Fruit fly (Drosophila melanogaster) whole organism, embryonic: ENCODE results near the gene CG34049.

ENCODE experiments used
- Ada2b ChIP-seq: fragments of 200-800 bp; sonication (Bioruptor generic); IDR thresholded peaks from 2 replicates; pipeline ENCODE4 v1.3.6; 2022; ENCODE audit warnings: missing biosample characterization, missing genetic modification characterization
- CG1024 ChIP-seq: fragments of 200-800 bp; sonication (Bioruptor generic); IDR thresholded peaks from 2 replicates; pipeline ENCODE4 v1.3.6; 2022; ENCODE audit warnings: missing biosample characterization, missing genetic modification characterization
- CG10654 ChIP-seq: fragments of 200-800 bp; sonication (Bioruptor generic); optimal IDR thresholded peaks from 2 replicates; lab custom pipeline; 2016; ENCODE audit warnings: missing biosample characterization, missing genetic modification characterization
- CG11456 ChIP-seq: fragments of 200-800 bp; sonication (Bioruptor generic); IDR thresholded peaks from 3 replicates; pipeline ENCODE4 v1.3.6; 2022; ENCODE audit warnings: missing biosample characterization, missing genetic modification characterization
- CG11504 ChIP-seq: fragments of 200-800 bp; sonication (Bioruptor generic); optimal IDR thresholded peaks from 3 replicates; lab custom pipeline; 2019; ENCODE audit warnings: missing biosample characterization, mild to moderate bottlenecking, missing genetic modification characterization, moderate library complexity
- CG11723 ChIP-seq: fragments of 200-800 bp; sonication (Bioruptor generic); optimal IDR thresholded peaks from 2 replicates; lab custom pipeline; 2017; ENCODE audit warnings: missing biosample characterization, mild to moderate bottlenecking, missing genetic modification characterization
- CG12659 ChIP-seq: fragments of 200-800 bp; sonication (Bioruptor generic); optimal IDR thresholded peaks from 3 replicates; lab custom pipeline; 2017; ENCODE audit warnings: mild to moderate bottlenecking, missing biosample characterization, missing genetic modification reagents, missing genetic modification characterization
- CG14050 ChIP-seq: fragments of 200-800 bp; sonication (Bioruptor generic); IDR thresholded peaks from 3 replicates; pipeline ENCODE4 v1.3.6; 2022; ENCODE audit warnings: missing biosample characterization, missing genetic modification characterization
- CG15269 ChIP-seq: fragments of 200-800 bp; sonication (Bioruptor generic); optimal IDR thresholded peaks from 2 replicates; lab custom pipeline; 2018; ENCODE audit warnings: missing biosample characterization, mild to moderate bottlenecking, missing genetic modification characterization, moderate library complexity
- CG16863 ChIP-seq: fragments of 200-800 bp; sonication (Bioruptor generic); optimal IDR thresholded peaks from 3 replicates; lab custom pipeline; 2016; ENCODE audit warnings: missing biosample characterization, missing genetic modification characterization
- CG18262 ChIP-seq: fragments of 200-800 bp; optimal IDR thresholded peaks from 3 replicates; lab custom pipeline; 2019; ENCODE audit warnings: missing biosample characterization, mild to moderate bottlenecking, missing genetic modification characterization, moderate library complexity
- CG1832 ChIP-seq: fragments of 200-800 bp; sonication (Bioruptor generic); optimal IDR thresholded peaks from 2 replicates; lab custom pipeline; 2017; ENCODE audit warnings: missing biosample characterization, mild to moderate bottlenecking, missing genetic modification characterization, inconsistent platforms
- CG3995 ChIP-seq: fragments of 200-800 bp; sonication (Bioruptor generic); optimal IDR thresholded peaks from 3 replicates; lab custom pipeline; 2016; ENCODE audit warnings: missing biosample characterization, missing genetic modification characterization
- CG4854 ChIP-seq: fragments of 200-800 bp; sonication (Bioruptor generic); optimal IDR thresholded peaks from 2 replicates; lab custom pipeline; 2016; ENCODE audit warnings: missing biosample characterization, missing genetic modification characterization, inconsistent platforms
- CG7372 ChIP-seq: fragments of 200-800 bp; sonication (Bioruptor generic); IDR thresholded peaks from 2 replicates; pipeline ENCODE4 v1.3.6; 2022; ENCODE audit warnings: missing biosample characterization, missing genetic modification characterization
- CG8089 ChIP-seq: fragments of 200-800 bp; sonication (Bioruptor generic); optimal IDR thresholded peaks from 3 replicates; lab custom pipeline; 2016; ENCODE audit warnings: missing biosample characterization, missing genetic modification characterization
- CTCF ChIP-seq: fragments of 200-800 bp; sonication (Bioruptor generic); optimal IDR thresholded peaks from 2 replicates; lab custom pipeline; 2017; ENCODE audit warnings: missing biosample characterization, mild to moderate bottlenecking, missing genetic modification characterization, moderate library complexity
- Dbx ChIP-seq: fragments of 200-800 bp; sonication (Bioruptor generic); IDR thresholded peaks from 3 replicates; pipeline ENCODE4 v1.3.6; 2022; ENCODE audit warnings: missing biosample characterization, missing genetic modification characterization
- Doc3 ChIP-seq: fragments of 200-800 bp; sonication (Bioruptor generic); IDR thresholded peaks from 3 replicates; pipeline ENCODE4 v1.3.6; 2022; ENCODE audit warnings: missing biosample characterization, missing genetic modification characterization; ENCODE audit not compliant: partially characterized antibody
- Drgx ChIP-seq: fragments of 200-800 bp; sonication (Bioruptor generic); IDR thresholded peaks from 2 replicates; pipeline ENCODE4 v1.3.6; 2022; ENCODE audit warnings: missing biosample characterization, missing genetic modification characterization
- HLH54F ChIP-seq: fragments of 200-800 bp; sonication (Bioruptor generic); optimal IDR thresholded peaks from 3 replicates; lab custom pipeline; 2016; ENCODE audit warnings: missing biosample characterization, missing genetic modification characterization
- Hr3 ChIP-seq: fragments of 200-800 bp; sonication (Bioruptor generic); optimal IDR thresholded peaks from 3 replicates; lab custom pipeline; 2016; ENCODE audit warnings: missing biosample characterization, missing genetic modification characterization
- Lim3 ChIP-seq: fragments of 200-800 bp; sonication (Bioruptor generic); IDR thresholded peaks from 2 replicates; pipeline ENCODE4 v1.3.6; 2022; ENCODE audit warnings: missing biosample characterization, missing genetic modification characterization
- Lpt ChIP-seq: fragments of >200 bp; optimal IDR thresholded peaks from 2 replicates; lab custom pipeline; 2018; ENCODE audit warnings: missing biosample characterization, missing genetic modification characterization
- Neu2 ChIP-seq: fragments of 200-800 bp; sonication (Bioruptor generic); optimal IDR thresholded peaks from 3 replicates; lab custom pipeline; 2016; ENCODE audit warnings: missing biosample characterization, missing genetic modification characterization, borderline replicate concordance
- Oaz ChIP-seq: fragments of 200-800 bp; sonication (Bioruptor generic); IDR thresholded peaks from 2 replicates; pipeline ENCODE4 v1.3.6; 2022; ENCODE audit warnings: missing biosample characterization, missing genetic modification characterization
- Optix ChIP-seq: fragments of 200-800 bp; sonication (Bioruptor generic); IDR thresholded peaks from 3 replicates; pipeline ENCODE4 v1.3.6; 2022; ENCODE audit warnings: missing biosample characterization, missing genetic modification characterization
- aop ChIP-seq: fragments of 200-800 bp; sonication (Bioruptor generic); IDR thresholded peaks from 2 replicates; pipeline ENCODE4 v1.3.6; 2022; ENCODE audit warnings: missing biosample characterization, missing genetic modification characterization
- az2 ChIP-seq: fragments of 200-800 bp; sonication (Bioruptor generic); optimal IDR thresholded peaks from 3 replicates; lab custom pipeline; 2016; ENCODE audit warnings: missing biosample characterization, missing genetic modification characterization
- cad ChIP-seq: fragments of >200 bp; optimal IDR thresholded peaks from 2 replicates; lab custom pipeline; 2017; ENCODE audit warnings: missing biosample characterization, missing genetic modification characterization
- chm ChIP-seq: fragments of 200-800 bp; sonication (Bioruptor generic); IDR thresholded peaks from 2 replicates; pipeline ENCODE4 v1.3.6; 2022; ENCODE audit warnings: missing biosample characterization, missing genetic modification characterization
- dimm ChIP-seq: fragments of 200-800 bp; sonication (Bioruptor generic); IDR thresholded peaks from 2 replicates; pipeline ENCODE4 v1.3.6; 2022; ENCODE audit warnings: missing biosample characterization, missing genetic modification characterization
- fd3F ChIP-seq: fragments of 200-800 bp; sonication (Bioruptor generic); optimal IDR thresholded peaks from 2 replicates; lab custom pipeline; 2018; ENCODE audit warnings: missing biosample characterization, mild to moderate bottlenecking, missing genetic modification characterization, moderate library complexity
- ftz-f1 ChIP-seq: fragments of 200-800 bp; sonication (Bioruptor generic); optimal IDR thresholded peaks from 2 replicates; lab custom pipeline; 2016; ENCODE audit warnings: missing biosample characterization, missing genetic modification characterization
- her ChIP-seq: fragments of 200-800 bp; sonication (Bioruptor generic); optimal IDR thresholded peaks from 2 replicates; lab custom pipeline; 2016; ENCODE audit warnings: missing biosample characterization, missing genetic modification characterization
- insv ChIP-seq, 2 experiments: fragments of 200-800 bp; sonication (Bioruptor generic); optimal IDR thresholded peaks; 3 replicates each; lab custom pipeline; 2016 to 2018; ENCODE audit warnings: missing biosample characterization in 2 of 2, missing genetic modification characterization in 2 of 2
- jing ChIP-seq: fragments of 200-800 bp; sonication (Bioruptor generic); optimal IDR thresholded peaks from 2 replicates; lab custom pipeline; 2018; ENCODE audit warnings: missing biosample characterization, mild to moderate bottlenecking, missing genetic modification characterization
- pan ChIP-seq, 4 experiments: fragments of >200 bp in 3 of 4; fragments of 200-800 bp in 1 of 4; sonication (Bioruptor generic) in 1 of 4; optimal IDR thresholded peaks in 3 of 4; IDR thresholded peaks in 1 of 4; 2 replicates each; pipeline versions ENCODE4 v1.3.6 to Lab custom; 2017 to 2022; ENCODE audit warnings: missing biosample characterization in 2 of 4, missing genetic modification characterization in 2 of 4, mixed read lengths in 1 of 4
- pros ChIP-seq: fragments of 200-800 bp; sonication (Bioruptor generic); optimal IDR thresholded peaks from 3 replicates; lab custom pipeline; 2019; ENCODE audit warnings: missing biosample characterization, mild to moderate bottlenecking, missing genetic modification characterization, moderate library complexity
- sens-2 ChIP-seq: fragments of 200-800 bp; sonication (Bioruptor generic); IDR thresholded peaks from 2 replicates; pipeline ENCODE4 v1.3.6; 2022; ENCODE audit warnings: missing biosample characterization, missing genetic modification characterization
- slbo ChIP-seq: fragments of 200-800 bp; sonication (Bioruptor generic); IDR thresholded peaks from 2 replicates; pipeline ENCODE4 v1.3.6; 2022; ENCODE audit warnings: missing biosample characterization, missing genetic modification characterization
- tll ChIP-seq, 2 experiments: fragments of 200-800 bp in 1 of 2; fragments of >200 bp in 1 of 2; sonication (Bioruptor generic) in 1 of 2; optimal IDR thresholded peaks; 2 replicates each; lab custom pipeline; 2017 to 2019; ENCODE audit warnings: missing biosample characterization in 2 of 2, missing genetic modification characterization in 2 of 2, mild to moderate bottlenecking in 1 of 2, moderate library complexity in 1 of 2
- tup ChIP-seq: fragments of 200-800 bp; sonication (Bioruptor generic); optimal IDR thresholded peaks from 2 replicates; lab custom pipeline; 2016; ENCODE audit warnings: missing biosample characterization, mild to moderate bottlenecking, missing genetic modification characterization, moderate library complexity

The CG34049 gene

dm6 chr2L:2227316-2227715 is 37.8 kb downstream of the CG34049 start (continued):
- peak; percentile 33 for TF ChIP-seq az2 (GFP tag; lab: Kevin White, UChicago)
- TF ChIP-seq Hr3 (GFP tag; lab: Kevin White, UChicago): peak; percentile 16
- TF ChIP-seq fd3F: no peak
- TF ChIP-seq tup (GFP tag; lab: Kevin White, UChicago): no peak
- TF ChIP-seq CG1832 (GFP tag; lab: Kevin White, UChicago): no peak
- TF ChIP-seq CG7372 (GFP tag; lab: Robert Waterston, UW): no peak
- TF ChIP-seq pan (optimal IDR thresholded peaks at IDR 0.05; lab: Kevin White, UChicago): no peak
- peak in 1 of 2 experiments; percentile 63 for TF ChIP-seq pan (GFP tag; optimal IDR thresholded peaks at IDR 0.05 in 1 of 2, IDR thresholded peaks at IDR 0.05 in 1 of 2)
- TF ChIP-seq chm (GFP tag; lab: Robert Waterston, UW): peak; percentile 56; the same call in 1 of the 2 replicates
- peak; percentile 18; the same call in 1 of the 2 replicates for TF ChIP-seq Lim3
- no peak for TF ChIP-seq CG11504 (tag; lab: Kevin White, UChicago)
- TF ChIP-seq slbo (GFP tag; lab: Robert Waterston, UW): peak; percentile 64
- no peak for TF ChIP-seq Lpt
- no peak for TF ChIP-seq jing
- peak; percentile 20 for TF ChIP-seq CG8089 (GFP tag; lab: Kevin White, UChicago)
- TF ChIP-seq CG4854 (GFP tag; lab: Kevin White, UChicago): no peak
- peak; percentile 41 for TF ChIP-seq CG18262 (tag; lab: Kevin White, UChicago)
- TF ChIP-seq sens-2: peak; percentile 48; the same call in 1 of the 2 replicates
- peak; percentile 84 for TF ChIP-seq Drgx (GFP tag; lab: Robert Waterston, UW)
- 0 out of 3 replicates have a peak, but pooled peaks have one; percentile 10 for TF ChIP-seq Dbx (GFP tag; lab: Robert Waterston, UW)
- peak; percentile 10 for TF ChIP-seq HLH54F (GFP tag; lab: Kevin White, UChicago)
- no peak for TF ChIP-seq insv (GFP tag; optimal IDR thresholded peaks at IDR 0.05; lab: Kevin White, UChicago)
- TF ChIP-seq CTCF: no peak
- TF ChIP-seq Neu2 (GFP tag; lab: Kevin White, UChicago): no peak
- no peak for TF ChIP-seq aop (GFP tag; lab: Robert Waterston, UW)
- TF ChIP-seq Ada2b (GFP tag; lab: Robert Waterston, UW): peak; percentile 16; the same call in 1 of the 2 replicates
- peak; percentile 57; the same call in 1 of the 3 replicates for TF ChIP-seq CG11456
- no peak for TF ChIP-seq Optix (GFP tag; lab: Robert Waterston, UW)
- no peak for TF ChIP-seq CG3995 (GFP tag; lab: Kevin White, UChicago)
- TF ChIP-seq CG1024 (GFP tag; lab: Robert Waterston, UW): peak; percentile 50; the same call in 1 of the 2 replicates
- TF ChIP-seq CG16863 (GFP tag; lab: Kevin White, UChicago): peak; percentile 42
- no peak for TF ChIP-seq cad (GFP tag; lab: Kevin White, UChicago)
- peak; percentile 36; the same call in 1 of the 2 replicates for TF ChIP-seq Oaz (GFP tag; lab: Robert Waterston, UW)
- peak; percentile 56; the same call in 1 of the 3 replicates for TF ChIP-seq CG14050
- TF ChIP-seq CG12659 (GFP tag; lab: Kevin White, UChicago): peak; percentile 24
- no peak for TF ChIP-seq tll (GFP tag; optimal IDR thresholded peaks at IDR 0.05; lab: Kevin White, UChicago)
- TF ChIP-seq dimm: no peak
- peak; percentile 14 for TF ChIP-seq CG10654 (GFP tag; lab: Kevin White, UChicago)
- TF ChIP-seq ftz-f1 (GFP tag; lab: Kevin White, UChicago): no peak
- no peak for TF ChIP-seq her
- peak; percentile 0 for TF ChIP-seq pros (GFP tag; lab: Kevin White, UChicago)
- TF ChIP-seq Doc3 (GFP tag; lab: Robert Waterston, UW): no peak
- TF ChIP-seq CG11723 (GFP tag; lab: Kevin White, UChicago): peak; percentile 1
- TF ChIP-seq CG15269 (tag; lab: Kevin White, UChicago): peak; percentile 65
